Fruit fly (Drosophila melanogaster): Measurements from ENCODE around the gene Acsf2.

Gene Acsf2

dm6 chr2L:5386261-5386660 is 44.2 kb upstream of the Acsf2 start (continued):
- TF ChIP-seq lbe (GFP tag; optimal IDR thresholded peaks at IDR 0.05) (peak; percentile 32), CG31441 (GFP tag; IDR thresholded peaks at IDR 0.05) (0 out of 2 replicates have a peak, but pooled peaks have one; percentile 15), phol (tag; optimal IDR thresholded peaks at IDR 0.05) (peak; percentile 18), ttk (GFP tag; IDR thresholded peaks at IDR 0.05) (peak; percentile 18; the same call in 1 of the 2 replicates), pan (optimal IDR thresholded peaks at IDR 0.05) (no peak), pan (GFP tag; optimal IDR thresholded peaks at IDR 0.05 in 1 of 2, IDR thresholded peaks at IDR 0.05 in 1 of 2) (peak in 1 of 2 experiments; percentile 27), Drgx (GFP tag; IDR thresholded peaks at IDR 0.05) (0 out of 2 replicates have a peak, but pooled peaks have one; percentile 20), dysf (GFP tag; IDR thresholded peaks at IDR 0.05) (0 out of 3 replicates have a peak, but pooled peaks have one; percentile 15), CG18619 (GFP tag; optimal IDR thresholded peaks at IDR 0.05) (no peak), Sox102F (GFP tag; optimal IDR thresholded peaks at IDR 0.05) (peak; percentile 28), Ptx1 (GFP tag; IDR thresholded peaks at IDR 0.05) (peak; percentile 17; the same call in 1 of the 2 replicates), gce (GFP tag; IDR thresholded peaks at IDR 0.05) (0 out of 3 replicates have a peak, but pooled peaks have one; percentile 16), dmrt99B (tag; optimal IDR thresholded peaks at IDR 0.05) (peak; percentile 19), stc (GFP tag; IDR thresholded peaks at IDR 0.05) (0 out of 2 replicates have a peak, but pooled peaks have one; percentile 37), CG14441 (GFP tag; IDR thresholded peaks at IDR 0.05) (0 out of 2 replicates have a peak, but pooled peaks have one; percentile 24), CG6689 (GFP tag; IDR thresholded peaks at IDR 0.05) (0 out of 2 replicates have a peak, but pooled peaks have one; percentile 12), CG43689 (GFP tag; IDR thresholded peaks at IDR 0.05) (no peak), prd (optimal IDR thresholded peaks at IDR 0.05) (no peak), prd (GFP tag; IDR thresholded peaks at IDR 0.05) (peak; percentile 54; the same call in 2 of the 3 replicates)

DNA sequence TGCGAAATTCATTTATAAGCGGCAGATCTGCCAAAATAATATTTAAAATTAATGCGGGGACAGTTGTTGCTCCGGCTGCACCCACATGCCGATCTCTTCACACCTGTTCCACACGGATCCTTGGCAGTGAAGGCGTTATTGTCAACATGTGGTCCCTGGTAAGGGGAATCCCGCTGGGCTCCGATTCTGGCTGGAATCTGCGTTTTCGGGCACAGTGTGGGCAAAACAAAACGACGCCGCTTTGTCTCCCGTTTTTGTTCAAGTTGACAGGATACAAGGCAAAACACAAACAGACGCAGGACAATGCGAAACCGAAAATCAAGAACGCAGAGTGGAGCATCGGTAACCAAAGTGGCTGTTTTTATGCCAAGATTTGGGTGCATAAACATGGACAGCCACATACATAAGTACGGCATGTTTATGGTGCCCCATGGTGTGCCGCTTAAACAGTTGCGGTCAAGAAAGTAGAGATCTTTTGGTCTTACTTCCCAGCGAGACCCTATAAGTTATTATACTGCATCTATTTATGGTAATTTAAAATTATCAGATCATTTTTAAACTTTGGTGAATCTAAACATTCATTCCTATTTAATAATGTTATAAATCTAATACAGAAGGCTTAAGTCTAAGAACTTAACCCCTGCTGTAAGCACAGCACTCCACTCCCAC is 39.4 kb upstream of the Acsf2 start:
- TF ChIP-seq H15 (GFP tag; IDR thresholded peaks at IDR 0.05) (peak; percentile 47; the same call in 1 of the 3 replicates), D (optimal IDR thresholded peaks at IDR 0.05) (peak; percentile 69), D (GFP tag; optimal IDR thresholded peaks at IDR 0.05) (no peak), Hmx (GFP tag; optimal IDR thresholded peaks at IDR 0.05) (no peak), CG3995 (GFP tag; optimal IDR thresholded peaks at IDR 0.05) (no peak), Xrp1 (GFP tag; IDR thresholded peaks at IDR 0.05) (peak; percentile 9; the same call in 1 of the 2 replicates), ac (GFP tag; optimal IDR thresholded peaks at IDR 0.05) (no peak), Med (GFP tag) (peak; percentile 42), mld (GFP tag; IDR thresholded peaks at IDR 0.05; ENCODE audit: partially characterized antibody) (no peak), CG4404 (GFP tag; IDR thresholded peaks at IDR 0.05) (peak; percentile 48), prd (optimal IDR thresholded peaks at IDR 0.05) (no peak), prd (GFP tag; IDR thresholded peaks at IDR 0.05) (peak; percentile 44; the same call in 2 of the 3 replicates), Eip74EF (GFP tag; optimal IDR thresholded peaks at IDR 0.05) (no peak), schlank (tag; optimal IDR thresholded peaks at IDR 0.05) (no peak), CG11696 (GFP tag; IDR thresholded peaks at IDR 0.05) (peak; percentile 84), twi (tag; optimal IDR thresholded peaks at IDR 0.05) (peak; percentile 84), CG9727 (GFP tag; optimal IDR thresholded peaks at IDR 0.05) (peak; percentile 1), CG15269 (tag; optimal IDR thresholded peaks at IDR 0.05) (no peak), fru (optimal IDR thresholded peaks at IDR 0.05) (no peak), CG31365 (tag; optimal IDR thresholded peaks at IDR 0.05) (no peak), crc (GFP tag; optimal IDR thresholded peaks at IDR 0.05) (no peak), Elba2 (GFP tag; optimal IDR thresholded peaks at IDR 0.05) (no peak), fd96Cb (tag; optimal IDR thresholded peaks at IDR 0.05) (no peak), zfh1 (GFP tag; IDR thresholded peaks at IDR 0.05) (peak; percentile 16; the same call in 1 of the 3 replicates), nom (GFP tag; optimal IDR thresholded peaks at IDR 0.05) (no peak), CG15073 (GFP tag; optimal IDR thresholded peaks at IDR 0.05) (no peak)

Measured in whole organism, embryonic.